Worm (Caenorhabditis elegans) whole organism, midembryonic: ENCODE data around the gene acc-2.

Experiments
- flt-1 ChIP-seq: fragments of 200-800 bp; sonication (Bioruptor generic); IDR thresholded peaks from 2 replicates; pipeline ENCODE4 v1.3.6; 2022; ENCODE audit warnings: missing genetic modification characterization, missing compliant biosample characterization
- med-1 ChIP-seq: sonication (generic microtip); optimal IDR thresholded peaks from 2 replicates; lab custom pipeline; 2017; ENCODE audit warnings: missing genetic modification characterization, mild to moderate bottlenecking, missing compliant biosample characterization, antibody characterized with exemption, missing genetic modification reagents; ENCODE audit not compliant: insufficient read depth
- ref-1 ChIP-seq: fragments of 200-800 bp; sonication (Bioruptor generic); conservative IDR thresholded peaks from 2 replicates; pipeline ENCODE4 v1.3.6; 2022; ENCODE audit warnings: missing genetic modification reagents, missing genetic modification characterization, missing compliant biosample characterization
- ztf-29 ChIP-seq: fragments of 200-800 bp; sonication (Bioruptor generic); IDR thresholded peaks from 2 replicates; pipeline ENCODE4 v1.3.6; 2022; ENCODE audit warnings: missing genetic modification reagents, missing genetic modification characterization, missing compliant biosample characterization

DNA sequence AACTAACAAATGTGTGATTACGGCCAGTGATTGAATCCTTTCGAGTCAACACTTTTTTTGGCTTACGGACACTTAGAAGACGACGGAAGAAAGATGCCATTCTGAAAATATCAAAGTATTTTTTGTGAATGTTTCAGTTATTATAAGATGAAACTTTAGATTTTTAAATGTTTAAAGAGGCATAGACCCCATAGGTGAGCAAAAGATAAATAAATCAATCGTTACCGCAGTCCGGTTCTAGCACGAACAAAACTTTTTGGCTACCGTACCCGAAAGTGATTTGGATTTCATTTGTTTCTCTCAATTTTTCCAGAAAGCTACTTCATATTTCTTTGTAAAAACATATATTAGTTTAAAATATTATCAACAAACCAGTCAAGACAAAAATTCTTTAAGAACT is 20.5 kb downstream of the acc-2 start, which contains the start of gene C53D6.7:
- no peak for TF ChIP-seq flt-1 (GFP tag; lab: Robert Waterston, UW)
- no peak for TF ChIP-seq ztf-29 (GFP tag; lab: Robert Waterston, UW)
- no peak for TF ChIP-seq ref-1 (GFP tag; lab: Robert Waterston, UW)
- no peak for TF ChIP-seq med-1 (GFP tag; lab: Kevin White, UChicago)
